Worm (Caenorhabditis elegans) whole organism, late embryonic: ENCODE results near the gene apc-11.

ENCODE experiments used
- ceh-2 ChIP-seq: sonication (generic microtip); optimal IDR thresholded peaks from 2 replicates; lab custom pipeline; 2016; ENCODE audit warnings: missing genotype, missing genetic modification characterization, missing compliant biosample characterization
- nfya-1 ChIP-seq: sonication (generic microtip); optimal IDR thresholded peaks from 2 replicates; lab custom pipeline; 2017; ENCODE audit warnings: missing genetic modification characterization, mild to moderate bottlenecking, missing compliant biosample characterization, antibody characterized with exemption, moderate library complexity
- nhr-11 ChIP-seq: fragments of 150-350 bp; optimal IDR thresholded peaks from 2 replicates; lab custom pipeline; 2014; ENCODE audit warnings: missing biosample characterization, missing genetic modification characterization
- unc-86 ChIP-seq: sonication (generic microtip); optimal IDR thresholded peaks from 2 replicates; lab custom pipeline; 2016; ENCODE audit warnings: missing genetic modification characterization, missing compliant biosample characterization

DNA sequence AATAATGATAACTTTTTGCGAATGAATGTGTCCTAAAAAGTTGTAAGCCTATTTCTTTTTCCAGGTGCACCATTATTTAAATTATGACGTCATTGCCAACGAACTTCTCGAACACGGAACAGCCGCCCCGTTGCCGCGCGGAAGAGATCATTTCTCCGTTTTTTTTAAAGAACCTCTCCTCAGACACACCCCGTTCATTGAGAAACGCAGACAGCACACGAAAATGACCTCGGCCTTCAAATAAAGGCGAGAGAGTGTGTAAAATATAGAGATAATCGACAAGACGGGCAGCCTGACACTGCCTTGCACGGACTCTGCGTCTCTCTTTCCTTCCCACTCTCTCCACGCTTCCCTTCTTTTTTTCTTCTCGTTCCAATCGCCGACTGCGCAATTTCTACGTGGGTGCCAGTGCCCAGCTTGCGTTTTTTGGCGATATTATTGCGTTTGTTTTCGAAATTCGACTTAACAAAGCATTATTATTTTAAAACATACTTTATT lies 33.8 kb downstream of the apc-11 start:
- TF ChIP-seq ceh-2 (tag; lab: Kevin White, UChicago) (no peak), nfya-1 (tag; lab: Kevin White, UChicago) (peak; percentile 81), nhr-11 (no peak), unc-86 (tag; lab: Kevin White, UChicago) (no peak)
